Fruit fly (Drosophila melanogaster) whole organism, embryonic: ENCODE measurements around the gene CG32388.
A peak's percentile ranks its signal among the peaks of the same experiment; 100 is the strongest.

Experiments
- Abd-B ChIP-seq: fragments of 200-800 bp; sonication (Bioruptor generic); optimal IDR thresholded peaks from 2 replicates; lab custom pipeline; 2018; ENCODE audit warnings: missing biosample characterization, mild to moderate bottlenecking, missing genetic modification characterization, moderate library complexity
- Adf1 ChIP-seq: fragments of 200-800 bp; sonication (Bioruptor generic); IDR thresholded peaks from 2 replicates; pipeline ENCODE4 v1.3.6; 2022; ENCODE audit warnings: missing biosample characterization, missing genetic modification characterization
- Atf6 ChIP-seq: fragments of 200-800 bp; sonication (Bioruptor generic); IDR thresholded peaks from 2 replicates; pipeline ENCODE4 v1.3.6; 2022; ENCODE audit warnings: missing biosample characterization, missing genetic modification characterization
- Bteb2 ChIP-seq: fragments of 200-800 bp; sonication (Bioruptor generic); optimal IDR thresholded peaks from 2 replicates; lab custom pipeline; 2016; ENCODE audit warnings: missing biosample characterization, missing genetic modification characterization
- CG10565 ChIP-seq: fragments of 200-800 bp; sonication (Bioruptor generic); optimal IDR thresholded peaks from 3 replicates; lab custom pipeline; 2016; ENCODE audit warnings: missing biosample characterization, mild to moderate bottlenecking, missing genetic modification characterization
- CG10654 ChIP-seq: fragments of 200-800 bp; sonication (Bioruptor generic); optimal IDR thresholded peaks from 2 replicates; lab custom pipeline; 2016; ENCODE audit warnings: missing biosample characterization, missing genetic modification characterization
- CG11504 ChIP-seq: fragments of 200-800 bp; sonication (Bioruptor generic); optimal IDR thresholded peaks from 3 replicates; lab custom pipeline; 2019; ENCODE audit warnings: missing biosample characterization, mild to moderate bottlenecking, missing genetic modification characterization, moderate library complexity
- CG12659 ChIP-seq: fragments of 200-800 bp; sonication (Bioruptor generic); optimal IDR thresholded peaks from 3 replicates; lab custom pipeline; 2017; ENCODE audit warnings: mild to moderate bottlenecking, missing biosample characterization, missing genetic modification reagents, missing genetic modification characterization
- CG13894 ChIP-seq: fragments of 200-800 bp; sonication (Bioruptor generic); optimal IDR thresholded peaks from 3 replicates; lab custom pipeline; 2018; ENCODE audit warnings: missing biosample characterization, mild to moderate bottlenecking, missing genetic modification characterization, moderate library complexity
- CG14710 ChIP-seq: fragments of 200-800 bp; sonication (Bioruptor generic); optimal IDR thresholded peaks from 3 replicates; lab custom pipeline; 2019; ENCODE audit warnings: missing biosample characterization, mild to moderate bottlenecking, missing genetic modification characterization, moderate library complexity
- CG14965 ChIP-seq: fragments of 200-800 bp; sonication (Bioruptor generic); optimal IDR thresholded peaks from 2 replicates; lab custom pipeline; 2016; ENCODE audit warnings: missing biosample characterization, missing genetic modification characterization, borderline replicate concordance
- CG15269 ChIP-seq: fragments of 200-800 bp; sonication (Bioruptor generic); optimal IDR thresholded peaks from 2 replicates; lab custom pipeline; 2018; ENCODE audit warnings: missing biosample characterization, mild to moderate bottlenecking, missing genetic modification characterization, moderate library complexity
- CG15601 ChIP-seq: fragments of 200-800 bp; sonication (Bioruptor generic); optimal IDR thresholded peaks from 3 replicates; lab custom pipeline; 2019; ENCODE audit warnings: missing biosample characterization, mild to moderate bottlenecking, missing genetic modification characterization, moderate library complexity
- CG1602 ChIP-seq: fragments of 200-800 bp; sonication (Bioruptor generic); optimal IDR thresholded peaks from 3 replicates; lab custom pipeline; 2016; ENCODE audit warnings: missing biosample characterization, missing genetic modification characterization
- CG18599 ChIP-seq: fragments of 200-800 bp; sonication (Bioruptor generic); optimal IDR thresholded peaks from 3 replicates; lab custom pipeline; 2017; ENCODE audit warnings: missing biosample characterization, missing genetic modification characterization, mild to moderate bottlenecking, moderate library complexity, missing genetic modification reagents
- CG2678 ChIP-seq: fragments of 200-800 bp; sonication (Bioruptor generic); optimal IDR thresholded peaks from 3 replicates; lab custom pipeline; 2019; ENCODE audit warnings: missing biosample characterization, mild to moderate bottlenecking, missing genetic modification characterization, moderate library complexity
- CG32532 ChIP-seq: fragments of 200-800 bp; sonication (Bioruptor generic); IDR thresholded peaks from 2 replicates; pipeline ENCODE4 v1.3.6; 2022; ENCODE audit warnings: missing biosample characterization, missing genetic modification characterization
- CG34376 ChIP-seq: fragments of 200-800 bp; sonication (Bioruptor generic); optimal IDR thresholded peaks from 2 replicates; lab custom pipeline; 2018; ENCODE audit warnings: missing biosample characterization, mild to moderate bottlenecking, missing genetic modification characterization
- CG7357 ChIP-seq: fragments of 200-800 bp; sonication (Bioruptor generic); IDR thresholded peaks from 3 replicates; pipeline ENCODE4 v1.3.6; 2022; ENCODE audit warnings: missing biosample characterization, missing genetic modification characterization
- CG7556 ChIP-seq: fragments of 200-800 bp; sonication (Bioruptor generic); optimal IDR thresholded peaks from 2 replicates; lab custom pipeline; 2017; ENCODE audit warnings: missing biosample characterization, mild to moderate bottlenecking, missing genetic modification characterization
- CG7839 ChIP-seq: fragments of 200-800 bp; sonication (Bioruptor generic); optimal IDR thresholded peaks from 3 replicates; lab custom pipeline; 2018; ENCODE audit warnings: missing biosample characterization, mild to moderate bottlenecking, missing genetic modification characterization, moderate library complexity
- CG7928 ChIP-seq: fragments of 200-800 bp; sonication (Bioruptor generic); optimal IDR thresholded peaks from 2 replicates; lab custom pipeline; 2017; ENCODE audit warnings: missing biosample characterization, mild to moderate bottlenecking, missing genetic modification characterization
- CG7987 ChIP-seq: fragments of 200-800 bp; sonication (Bioruptor generic); optimal IDR thresholded peaks from 2 replicates; lab custom pipeline; 2018; ENCODE audit warnings: missing biosample characterization, mild to moderate bottlenecking, missing genetic modification characterization, moderate library complexity
- CG9727 ChIP-seq: fragments of 200-800 bp; sonication (Bioruptor generic); optimal IDR thresholded peaks from 3 replicates; lab custom pipeline; 2017; ENCODE audit warnings: missing biosample characterization, mild to moderate bottlenecking, missing genetic modification characterization
- CHES-1-like ChIP-seq: fragments of 200-800 bp; sonication (Bioruptor generic); optimal IDR thresholded peaks from 2 replicates; lab custom pipeline; 2016; ENCODE audit warnings: missing biosample characterization, missing genetic modification characterization
- Chrac-16 ChIP-seq: fragments of 200-800 bp; sonication (Bioruptor generic); optimal IDR thresholded peaks from 3 replicates; lab custom pipeline; 2016; ENCODE audit warnings: missing biosample characterization, missing genetic modification characterization
- Elba2 ChIP-seq: fragments of 200-800 bp; sonication (Bioruptor generic); optimal IDR thresholded peaks from 3 replicates; lab custom pipeline; 2016; ENCODE audit warnings: missing biosample characterization, missing genetic modification characterization
- Gsc ChIP-seq: fragments of 200-800 bp; sonication (Bioruptor generic); IDR thresholded peaks from 2 replicates; pipeline ENCODE4 v1.3.6; 2022; ENCODE audit warnings: missing biosample characterization, missing genetic modification characterization
- Gug ChIP-seq: fragments of 200-800 bp; sonication (Bioruptor generic); IDR thresholded peaks from 4 replicates; pipeline ENCODE4 v1.3.6; 2022; ENCODE audit warnings: missing biosample characterization, missing genetic modification characterization
- Hmr ChIP-seq: fragments of 200-800 bp; sonication (Bioruptor generic); optimal IDR thresholded peaks from 3 replicates; lab custom pipeline; 2017; ENCODE audit warnings: mild to moderate bottlenecking, missing biosample characterization, missing genetic modification reagents, missing genetic modification characterization
- Hmx ChIP-seq: fragments of 200-800 bp; sonication (Bioruptor generic); optimal IDR thresholded peaks from 2 replicates; lab custom pipeline; 2016; ENCODE audit warnings: missing biosample characterization, missing genetic modification characterization
- MTF-1 ChIP-seq: fragments of 200-800 bp; sonication (Bioruptor generic); optimal IDR thresholded peaks from 2 replicates; lab custom pipeline; 2018; ENCODE audit warnings: missing biosample characterization, mild to moderate bottlenecking, missing genetic modification characterization, borderline replicate concordance
- Myb ChIP-seq: fragments of 200-800 bp; sonication (Bioruptor generic); optimal IDR thresholded peaks from 2 replicates; lab custom pipeline; 2016; ENCODE audit warnings: missing biosample characterization, missing genetic modification characterization
- Oaz ChIP-seq: fragments of 200-800 bp; sonication (Bioruptor generic); IDR thresholded peaks from 2 replicates; pipeline ENCODE4 v1.3.6; 2022; ENCODE audit warnings: missing biosample characterization, missing genetic modification characterization
- Spps ChIP-seq: fragments of 200-800 bp; sonication (Bioruptor generic); optimal IDR thresholded peaks from 2 replicates; lab custom pipeline; 2018; ENCODE audit warnings: missing biosample characterization, mild to moderate bottlenecking, missing genetic modification characterization
- Stat92E ChIP-seq, 3 experiments: fragments of >200 bp in 2 of 3; fragments of 200-800 bp in 1 of 3; sonication (Bioruptor generic) in 1 of 3; optimal IDR thresholded peaks; 2 replicates each; lab custom pipeline; 2017 to 2019; ENCODE audit warnings: missing biosample characterization in 3 of 3, missing genetic modification characterization in 3 of 3, mild to moderate bottlenecking in 1 of 3, moderate library complexity in 1 of 3
- YL-1 ChIP-seq: fragments of 200-800 bp; sonication (Bioruptor generic); optimal IDR thresholded peaks from 3 replicates; lab custom pipeline; 2017; ENCODE audit warnings: missing biosample characterization, mild to moderate bottlenecking, missing genetic modification characterization
- ac ChIP-seq: fragments of 200-800 bp; sonication (Bioruptor generic); optimal IDR thresholded peaks from 3 replicates; lab custom pipeline; 2017; ENCODE audit warnings: missing biosample characterization, mild to moderate bottlenecking, missing genetic modification characterization
- amos ChIP-seq: fragments of 200-800 bp; sonication (Bioruptor generic); IDR thresholded peaks from 2 replicates; pipeline ENCODE4 v1.3.6; 2022; ENCODE audit warnings: missing biosample characterization, missing genetic modification characterization; ENCODE audit not compliant: partially characterized antibody
- chif ChIP-seq, 2 experiments: fragments of 200-800 bp; sonication (Bioruptor generic); optimal IDR thresholded peaks; 3 replicates each; lab custom pipeline; 2016; ENCODE audit warnings: missing biosample characterization in 2 of 2, missing genetic modification characterization in 2 of 2
- ci ChIP-seq: fragments of 200-800 bp; sonication (Bioruptor generic); IDR thresholded peaks from 3 replicates; pipeline ENCODE4 v1.3.6; 2022; ENCODE audit warnings: missing biosample characterization, missing genetic modification characterization
- gem ChIP-seq: fragments of 200-800 bp; sonication (Bioruptor generic); optimal IDR thresholded peaks from 2 replicates; lab custom pipeline; 2019; ENCODE audit warnings: missing biosample characterization, mild to moderate bottlenecking, missing genetic modification characterization, moderate library complexity
- gt ChIP-seq: fragments of 200-800 bp; sonication (Bioruptor generic); IDR thresholded peaks from 2 replicates; pipeline ENCODE4 v1.3.6; 2022; ENCODE audit warnings: missing biosample characterization, missing genetic modification characterization
- jumu ChIP-seq: fragments of 200-800 bp; sonication (Bioruptor generic); optimal IDR thresholded peaks from 3 replicates; lab custom pipeline; 2016; ENCODE audit warnings: missing biosample characterization, missing genetic modification characterization
- maf-S ChIP-seq: fragments of 200-800 bp; sonication (Bioruptor generic); optimal IDR thresholded peaks from 2 replicates; lab custom pipeline; 2016; ENCODE audit warnings: missing biosample characterization, missing genetic modification characterization
- odd ChIP-seq: fragments of 200-800 bp; sonication (Bioruptor generic); optimal IDR thresholded peaks from 2 replicates; lab custom pipeline; 2017; ENCODE audit warnings: missing biosample characterization, mild to moderate bottlenecking, missing genetic modification characterization
- sens-2 ChIP-seq: fragments of 200-800 bp; sonication (Bioruptor generic); IDR thresholded peaks from 2 replicates; pipeline ENCODE4 v1.3.6; 2022; ENCODE audit warnings: missing biosample characterization, missing genetic modification characterization
- so ChIP-seq: fragments of 200-800 bp; sonication (Bioruptor generic); IDR thresholded peaks from 3 replicates; pipeline ENCODE4 v1.3.6; 2022; ENCODE audit warnings: missing biosample characterization, missing genetic modification characterization
- tx ChIP-seq: fragments of 200-800 bp; sonication (Bioruptor generic); optimal IDR thresholded peaks from 2 replicates; lab custom pipeline; 2016; ENCODE audit warnings: missing biosample characterization, missing genetic modification characterization
- usp ChIP-seq: fragments of >200 bp; optimal IDR thresholded peaks from 2 replicates; lab custom pipeline; 2017; ENCODE audit warnings: missing biosample characterization, missing genetic modification characterization

CG32388 gene

DNA sequence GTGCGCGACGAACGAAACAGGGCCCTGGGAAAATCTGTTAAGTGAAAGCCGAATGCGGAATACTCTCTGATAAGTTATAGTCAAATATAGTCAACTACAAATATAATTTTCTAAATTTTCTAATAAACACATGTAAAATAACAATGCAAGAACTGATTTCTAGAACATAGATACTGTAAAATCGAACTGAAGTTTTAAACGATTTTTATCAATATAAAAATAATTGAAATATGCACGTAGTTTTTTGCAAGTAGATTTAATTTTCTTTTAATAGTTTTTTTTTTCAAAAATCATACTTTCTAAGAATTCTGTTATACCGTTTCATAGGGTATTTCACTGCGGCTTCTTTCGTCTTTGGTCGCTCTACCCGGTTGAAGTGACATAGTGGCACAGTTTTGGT lies 24.0 kb upstream of the CG32388 start (continued):
- TF ChIP-seq CG7357 (GFP tag; lab: Robert Waterston, UW), result peak; percentile 62; the same call in 1 of the 3 replicates
- TF ChIP-seq CG7928 (GFP tag; lab: Kevin White, UChicago), result no peak
- peak; percentile 28 for TF ChIP-seq CG13894
- TF ChIP-seq CG18599 (GFP tag; lab: Kevin White, UChicago), result peak; percentile 87
- TF ChIP-seq CG1602, result peak; percentile 66
- TF ChIP-seq usp (GFP tag; lab: Kevin White, UChicago), result no peak
- peak; percentile 54; the same call in 1 of the 2 replicates for TF ChIP-seq sens-2 (GFP tag; lab: Robert Waterston, UW)
- peak; percentile 66 for TF ChIP-seq Hmr (GFP tag; lab: Kevin White, UChicago)
- TF ChIP-seq ac, result no peak
- peak; percentile 28 for TF ChIP-seq tx
- peak; percentile 77; the same call in 1 of the 3 replicates for TF ChIP-seq ci (GFP tag; lab: Robert Waterston, UW)
- peak; percentile 77; the same call in 1 of the 3 replicates for TF ChIP-seq so (GFP tag; lab: Robert Waterston, UW)
- TF ChIP-seq Myb (GFP tag; lab: Kevin White, UChicago), result no peak
- peak; percentile 96 for TF ChIP-seq CG2678 (tag; lab: Kevin White, UChicago)
- peak; percentile 50 to 63 for TF ChIP-seq chif (GFP tag; optimal IDR thresholded peaks at IDR 0.05; lab: Kevin White, UChicago)
- TF ChIP-seq CG10654 (GFP tag; lab: Kevin White, UChicago), result peak; percentile 73
- 0 out of 2 replicates have a peak, but pooled peaks have one; percentile 25 for TF ChIP-seq Gsc (GFP tag; lab: Robert Waterston, UW)
- peak; percentile 15 for TF ChIP-seq MTF-1
- peak; percentile 91 for TF ChIP-seq CG12659 (GFP tag; lab: Kevin White, UChicago)
- TF ChIP-seq amos, result no peak
- 0 out of 4 replicates have a peak, but pooled peaks have one; percentile 6 for TF ChIP-seq Gug (GFP tag; lab: Robert Waterston, UW)
- peak; percentile 89 for TF ChIP-seq CG15601 (tag; lab: Kevin White, UChicago)
- peak; percentile 51 for TF ChIP-seq Hmx (GFP tag; lab: Kevin White, UChicago)
- no peak for TF ChIP-seq CHES-1-like
- TF ChIP-seq CG7839 (tag; lab: Kevin White, UChicago), result peak; percentile 94
- peak; percentile 61 for TF ChIP-seq Oaz (GFP tag; lab: Robert Waterston, UW)
- TF ChIP-seq Stat92E (GFP tag; optimal IDR thresholded peaks at IDR 0.05; lab: Kevin White, UChicago), result peak in 1 of 3 experiments; percentile 28
- TF ChIP-seq Chrac-16, result peak; percentile 54
- TF ChIP-seq CG7987, result no peak
- TF ChIP-seq Atf6 (GFP tag; lab: Robert Waterston, UW), result peak; percentile 70; the same call in 1 of the 2 replicates
- peak; percentile 53 for TF ChIP-seq CG34376 (GFP tag; lab: Kevin White, UChicago)
- peak; percentile 8 for TF ChIP-seq CG10565 (GFP tag; lab: Kevin White, UChicago)
- TF ChIP-seq CG32532 (GFP tag; lab: Robert Waterston, UW), result peak; percentile 49; the same call in 1 of the 2 replicates
- TF ChIP-seq YL-1 (GFP tag; lab: Kevin White, UChicago), result peak; percentile 25
- peak; percentile 94 for TF ChIP-seq CG11504 (tag; lab: Kevin White, UChicago)
- peak; percentile 91 for TF ChIP-seq CG7556 (GFP tag; lab: Kevin White, UChicago)
- TF ChIP-seq CG9727 (GFP tag; lab: Kevin White, UChicago), result peak; percentile 76
- TF ChIP-seq Adf1 (GFP tag; lab: Robert Waterston, UW), result no peak
- no peak for TF ChIP-seq maf-S (GFP tag; lab: Kevin White, UChicago)
- peak; percentile 85 for TF ChIP-seq odd (GFP tag; lab: Kevin White, UChicago)
- peak; percentile 55; the same call in 1 of the 2 replicates for TF ChIP-seq gt
- peak; percentile 65 for TF ChIP-seq Bteb2 (GFP tag; lab: Kevin White, UChicago)
- TF ChIP-seq CG15269 (tag; lab: Kevin White, UChicago), result peak; percentile 93
- no peak for TF ChIP-seq jumu (GFP tag; lab: Kevin White, UChicago)
- peak; percentile 90 for TF ChIP-seq Abd-B (GFP tag; lab: Kevin White, UChicago)
- peak; percentile 69 for TF ChIP-seq Spps (tag; lab: Kevin White, UChicago)
- TF ChIP-seq CG14710 (tag; lab: Kevin White, UChicago), result peak; percentile 89
- TF ChIP-seq CG14965 (GFP tag; lab: Kevin White, UChicago), result no peak
- TF ChIP-seq Elba2 (GFP tag; lab: Kevin White, UChicago), result no peak
- TF ChIP-seq gem (tag; lab: Kevin White, UChicago), result peak; percentile 93
